Worm (Caenorhabditis elegans) whole organism, late embryonic: Measurements from ENCODE around the gene ZK673.4.
A peak's percentile ranks its signal among the peaks of the same experiment; 100 is the strongest.

Experiments used
- C38D4.7 ChIP-seq: fragments of 200-800 bp; sonication (Bioruptor generic); optimal IDR thresholded peaks from 2 replicates; lab custom pipeline; 2018; ENCODE audit warnings: mild to moderate bottlenecking, missing genetic modification characterization, moderate library complexity, missing compliant biosample characterization
- F13H6.1 ChIP-seq: sonication (generic microtip); optimal IDR thresholded peaks from 2 replicates; lab custom pipeline; 2016; ENCODE audit warnings: missing genetic modification characterization, missing compliant biosample characterization
- K02D7.2 ChIP-seq: sonication (generic microtip); optimal IDR thresholded peaks from 2 replicates; lab custom pipeline; 2017; ENCODE audit warnings: mild to moderate bottlenecking, missing genetic modification characterization, missing compliant biosample characterization
- K09A11.1 ChIP-seq: sonication (generic microtip); optimal IDR thresholded peaks from 2 replicates; lab custom pipeline; 2017; ENCODE audit warnings: antibody characterized with exemption, mild to moderate bottlenecking, missing genetic modification characterization, missing compliant biosample characterization; ENCODE audit not compliant: insufficient read depth
- T23F11.4 ChIP-seq: fragments of 200-800 bp; sonication (Bioruptor generic); optimal IDR thresholded peaks from 2 replicates; lab custom pipeline; 2018; ENCODE audit warnings: mild to moderate bottlenecking, missing genetic modification characterization, missing compliant biosample characterization
- ama-1 ChIP-seq: fragments of 150-350 bp; optimal IDR thresholded peaks from 2 replicates; lab custom pipeline; 2014
- ceh-14 ChIP-seq: sonication (generic microtip); optimal IDR thresholded peaks from 2 replicates; lab custom pipeline; 2016; ENCODE audit warnings: missing genotype, missing genetic modification characterization, missing compliant biosample characterization
- ceh-18 ChIP-seq: sonication (generic microtip); optimal IDR thresholded peaks from 2 replicates; lab custom pipeline; 2016; ENCODE audit warnings: missing genetic modification characterization, missing compliant biosample characterization
- ceh-19 ChIP-seq: fragments of 200-800 bp; sonication (Bioruptor generic); optimal IDR thresholded peaks from 2 replicates; lab custom pipeline; 2018; ENCODE audit warnings: mild to moderate bottlenecking, missing genetic modification characterization, missing compliant biosample characterization
- ceh-22 ChIP-seq: sonication (generic microtip); optimal IDR thresholded peaks from 2 replicates; lab custom pipeline; 2017; ENCODE audit warnings: missing biosample characterization, missing genetic modification characterization
- ceh-30 ChIP-seq: fragments of 150-350 bp; optimal IDR thresholded peaks from 2 replicates; lab custom pipeline; 2014; ENCODE audit warnings: missing biosample characterization, missing genetic modification characterization
- ceh-31 ChIP-seq: sonication (generic microtip); optimal IDR thresholded peaks from 2 replicates; lab custom pipeline; 2016; ENCODE audit warnings: missing genetic modification characterization, missing compliant biosample characterization
- ceh-45 ChIP-seq: fragments of 200-800 bp; sonication (Bioruptor generic); IDR thresholded peaks from 2 replicates; pipeline ENCODE4 v1.3.6; 2022; ENCODE audit warnings: missing genetic modification reagents, missing genetic modification characterization, missing compliant biosample characterization
- ceh-6 ChIP-seq: fragments of 200-800 bp; sonication (Bioruptor generic); optimal IDR thresholded peaks from 2 replicates; lab custom pipeline; 2018; ENCODE audit warnings: mild to moderate bottlenecking, missing genetic modification characterization, missing compliant biosample characterization
- ceh-9 ChIP-seq: sonication (generic microtip); optimal IDR thresholded peaks from 2 replicates; lab custom pipeline; 2016; ENCODE audit warnings: mild to moderate bottlenecking, missing genetic modification characterization, inconsistent platforms, missing compliant biosample characterization
- dmd-4 ChIP-seq: sonication (generic microtip); optimal IDR thresholded peaks from 2 replicates; lab custom pipeline; 2016; ENCODE audit warnings: borderline replicate concordance, missing genetic modification characterization, missing compliant biosample characterization
- elt-2 ChIP-seq: sonication (generic microtip); optimal IDR thresholded peaks from 2 replicates; lab custom pipeline; 2016; ENCODE audit warnings: missing genetic modification reagents, missing genetic modification characterization, missing compliant biosample characterization
- eyg-1 ChIP-seq: sonication (generic microtip); optimal IDR thresholded peaks from 2 replicates; lab custom pipeline; 2016; ENCODE audit warnings: missing genotype, missing genetic modification characterization, missing compliant biosample characterization
- gmeb-2 ChIP-seq: sonication (generic microtip); optimal IDR thresholded peaks from 2 replicates; lab custom pipeline; 2016; ENCODE audit warnings: missing genetic modification characterization, inconsistent platforms, missing compliant biosample characterization
- hlh-13 ChIP-seq: fragments of 200-800 bp; sonication (Bioruptor generic); optimal IDR thresholded peaks from 2 replicates; lab custom pipeline; 2018; ENCODE audit warnings: mild to moderate bottlenecking, missing genetic modification characterization, missing compliant biosample characterization
- hlh-30 ChIP-seq: sonication (generic microtip); optimal IDR thresholded peaks from 2 replicates; lab custom pipeline; 2017; ENCODE audit warnings: antibody characterized with exemption, missing genetic modification characterization, missing compliant biosample characterization; ENCODE audit not compliant: insufficient read depth
- hlh-8 ChIP-seq: sonication (generic microtip); optimal IDR thresholded peaks from 2 replicates; lab custom pipeline; 2016; ENCODE audit warnings: missing genotype, missing genetic modification characterization, missing compliant biosample characterization
- lim-6 ChIP-seq: sonication (generic microtip); optimal IDR thresholded peaks from 2 replicates; lab custom pipeline; 2016; ENCODE audit warnings: missing genetic modification characterization, missing compliant biosample characterization
- madf-2 ChIP-seq: sonication (generic microtip); optimal IDR thresholded peaks from 2 replicates; lab custom pipeline; 2017; ENCODE audit warnings: missing genetic modification characterization, missing compliant biosample characterization
- mec-3 ChIP-seq: sonication (generic microtip); optimal IDR thresholded peaks from 2 replicates; lab custom pipeline; 2016; ENCODE audit warnings: borderline replicate concordance, missing genetic modification characterization, missing compliant biosample characterization
- npax-4 ChIP-seq: sonication (generic microtip); optimal IDR thresholded peaks from 2 replicates; lab custom pipeline; 2016; ENCODE audit warnings: missing genetic modification characterization, missing compliant biosample characterization
- pag-3 ChIP-seq: sonication (generic microtip); optimal IDR thresholded peaks from 2 replicates; lab custom pipeline; 2016; ENCODE audit warnings: missing compliant biosample characterization, missing genetic modification characterization, borderline replicate concordance
- pha-2 ChIP-seq: sonication (generic microtip); optimal IDR thresholded peaks from 2 replicates; lab custom pipeline; 2017; ENCODE audit warnings: mild to moderate bottlenecking, missing genetic modification characterization, missing compliant biosample characterization
- pqm-1 ChIP-seq: sonication (generic microtip); optimal IDR thresholded peaks from 2 replicates; lab custom pipeline; 2016; ENCODE audit warnings: missing genetic modification characterization, missing compliant biosample characterization
- ref-2 ChIP-seq: sonication (generic microtip); optimal IDR thresholded peaks from 2 replicates; lab custom pipeline; 2016; ENCODE audit warnings: missing genetic modification characterization, missing compliant biosample characterization
- rnt-1 ChIP-seq: sonication (generic microtip); optimal IDR thresholded peaks from 2 replicates; lab custom pipeline; 2016; ENCODE audit warnings: missing genetic modification characterization, missing compliant biosample characterization
- sox-4 ChIP-seq: sonication (generic microtip); optimal IDR thresholded peaks from 2 replicates; lab custom pipeline; 2017; ENCODE audit warnings: mild to moderate bottlenecking, missing genetic modification characterization, inconsistent platforms, missing compliant biosample characterization
- syd-9 ChIP-seq: sonication (generic microtip); optimal IDR thresholded peaks from 2 replicates; lab custom pipeline; 2016; ENCODE audit warnings: mild to moderate bottlenecking, missing genetic modification characterization, moderate library complexity, missing compliant biosample characterization
- tbx-2 ChIP-seq: sonication (generic microtip); optimal IDR thresholded peaks from 2 replicates; lab custom pipeline; 2016; ENCODE audit warnings: missing genetic modification characterization, missing compliant biosample characterization
- tbx-7 ChIP-seq: sonication (generic microtip); optimal IDR thresholded peaks from 2 replicates; lab custom pipeline; 2016; ENCODE audit warnings: missing genotype, missing genetic modification characterization, missing compliant biosample characterization
- ttx-3 ChIP-seq: sonication (generic microtip); optimal IDR thresholded peaks from 2 replicates; lab custom pipeline; 2016; ENCODE audit warnings: missing genetic modification reagents, missing genetic modification characterization, missing compliant biosample characterization
- unc-42 ChIP-seq: sonication (generic microtip); optimal IDR thresholded peaks from 2 replicates; lab custom pipeline; 2016; ENCODE audit warnings: missing genotype, missing genetic modification characterization, missing compliant biosample characterization
- ztf-16 ChIP-seq: sonication (generic microtip); optimal IDR thresholded peaks from 2 replicates; lab custom pipeline; 2017; ENCODE audit warnings: missing genetic modification characterization, missing compliant biosample characterization

ZK673.4 gene

ce11 chrII:10452620-10453019, at the start of gene ZK673.4:
Gene ZK673.4, plus strand, starts transcription at chrII:10452920.
- no peak for TF ChIP-seq ceh-9 (tag; lab: Kevin White, UChicago)
- no peak for TF ChIP-seq F13H6.1
- TF ChIP-seq pqm-1 (tag; lab: Kevin White, UChicago), result no peak
- TF ChIP-seq ztf-16 (tag; lab: Kevin White, UChicago), result no peak
- no peak for TF ChIP-seq mec-3 (tag; lab: Kevin White, UChicago)
- no peak for TF ChIP-seq ceh-22
- TF ChIP-seq T23F11.4 (GFP tag; lab: Kevin White, UChicago), result no peak
- TF ChIP-seq syd-9 (tag; lab: Kevin White, UChicago), result no peak
- no peak for TF ChIP-seq hlh-8
- no peak for TF ChIP-seq ama-1 (lab: Kevin White, UChicago)
- TF ChIP-seq hlh-13, result no peak
- no peak for TF ChIP-seq tbx-2 (tag; lab: Kevin White, UChicago)
- TF ChIP-seq rnt-1, result no peak
- no peak for TF ChIP-seq ttx-3 (tag; lab: Kevin White, UChicago)
- TF ChIP-seq pha-2, result no peak
- TF ChIP-seq ceh-30 (tag; lab: Kevin White, UChicago), result no peak
- no peak for TF ChIP-seq C38D4.7 (GFP tag; lab: Kevin White, UChicago)

- TF ChIP-seq elt-2, result peak; percentile 67
- TF ChIP-seq rnt-1, result no peak
- TF ChIP-seq ama-1 (lab: Kevin White, UChicago), result no peak
- no peak for TF ChIP-seq F13H6.1
These were observed 49.7 kb upstream of the ZK673.4 start for ce11 chrII:10402991-10403390.

- TF ChIP-seq ceh-14, result no peak
- no peak for TF ChIP-seq pag-3
- TF ChIP-seq ceh-18, result no peak
- no peak for TF ChIP-seq ceh-6 (GFP tag; lab: Kevin White, UChicago)
- TF ChIP-seq K02D7.2 (tag; lab: Kevin White, UChicago), result no peak
- TF ChIP-seq tbx-7, result no peak
- TF ChIP-seq mec-3 (tag; lab: Kevin White, UChicago), result no peak
- no peak for TF ChIP-seq K09A11.1 (tag; lab: Kevin White, UChicago)
- no peak for TF ChIP-seq dmd-4
- TF ChIP-seq ceh-31 (tag; lab: Kevin White, UChicago), result no peak
- TF ChIP-seq gmeb-2 (tag; lab: Kevin White, UChicago), result no peak
These were observed 41.7 kb upstream of the ZK673.4 start, which contains the start of gene E04D5.5 for ce11 chrII:10410989-10411388. Gene E04D5.5, plus strand, starts transcription at chrII:10411289.

ce11 chrII:10416332-10416863, 36.3 kb upstream of the ZK673.4 start, which contains the start of gene eif-2A:
Gene eif-2A, plus strand, starts transcription at chrII:10416800.
- no peak for TF ChIP-seq madf-2 (tag; lab: Kevin White, UChicago)
- TF ChIP-seq unc-42 (tag; lab: Kevin White, UChicago), result peak; percentile 41
- no peak for TF ChIP-seq ceh-18
- no peak for TF ChIP-seq ceh-45
- no peak for TF ChIP-seq ceh-19 (GFP tag; lab: Kevin White, UChicago)
- no peak for TF ChIP-seq ttx-3 (tag; lab: Kevin White, UChicago)
- no peak for TF ChIP-seq sox-4 (tag; lab: Kevin White, UChicago)
- no peak for TF ChIP-seq lim-6 (tag; lab: Kevin White, UChicago)
- no peak for TF ChIP-seq ref-2 (tag; lab: Kevin White, UChicago)
- peak; percentile 38 for TF ChIP-seq hlh-30 (tag; lab: Kevin White, UChicago)

- TF ChIP-seq eyg-1 (tag; lab: Kevin White, UChicago), result no peak
- no peak for TF ChIP-seq ceh-30 (tag; lab: Kevin White, UChicago)
- TF ChIP-seq npax-4, result no peak
- no peak for TF ChIP-seq syd-9 (tag; lab: Kevin White, UChicago)
These were observed 30.8 kb upstream of the ZK673.4 start, which contains the start of gene frpr-21 for ce11 chrII:10421941-10422340. Gene frpr-21, minus strand, starts transcription at chrII:10422041.
